Worm (Caenorhabditis elegans): ENCODE results near the gene melo-3.

- TF ChIP-seq him-1 (tag; optimal IDR thresholded peaks at IDR 0.05) (peak; percentile 68), dao-5 (tag; optimal IDR thresholded peaks at IDR 0.05) (no peak), W03F9.2 (tag; optimal IDR thresholded peaks at IDR 0.05) (no peak)
Measured at ce11 chrV:15071015-15071810, 34.5 kb upstream of the melo-3 start, which contains the start of gene unc-76.
